Fruit fly (Drosophila melanogaster) whole organism: ENCODE results near the gene CG14260.

Experiments
- CG8478 ChIP-seq: fragments of >200 bp; optimal IDR thresholded peaks from 2 replicates; lab custom pipeline; 2018; ENCODE audit warnings: inconsistent platforms
- Dll ChIP-seq: fragments of >200 bp; optimal IDR thresholded peaks from 2 replicates; lab custom pipeline; 2017
- EcR ChIP-seq, 2 experiments: fragments of >200 bp; optimal IDR thresholded peaks; 2 replicates each; lab custom pipeline; 2017; ENCODE audit warnings: missing biosample characterization in 2 of 2, missing genetic modification characterization in 2 of 2, missing genetic modification reagents in 2 of 2
- pan ChIP-seq: fragments of >200 bp; optimal IDR thresholded peaks from 2 replicates; lab custom pipeline; 2017
- psq ChIP-seq: fragments of >200 bp; optimal IDR thresholded peaks from 2 replicates; lab custom pipeline; 2017
- usp ChIP-seq: fragments of >200 bp; optimal IDR thresholded peaks from 2 replicates; lab custom pipeline; 2017; ENCODE audit warnings: missing biosample characterization, missing genetic modification characterization, mixed read lengths

DNA sequence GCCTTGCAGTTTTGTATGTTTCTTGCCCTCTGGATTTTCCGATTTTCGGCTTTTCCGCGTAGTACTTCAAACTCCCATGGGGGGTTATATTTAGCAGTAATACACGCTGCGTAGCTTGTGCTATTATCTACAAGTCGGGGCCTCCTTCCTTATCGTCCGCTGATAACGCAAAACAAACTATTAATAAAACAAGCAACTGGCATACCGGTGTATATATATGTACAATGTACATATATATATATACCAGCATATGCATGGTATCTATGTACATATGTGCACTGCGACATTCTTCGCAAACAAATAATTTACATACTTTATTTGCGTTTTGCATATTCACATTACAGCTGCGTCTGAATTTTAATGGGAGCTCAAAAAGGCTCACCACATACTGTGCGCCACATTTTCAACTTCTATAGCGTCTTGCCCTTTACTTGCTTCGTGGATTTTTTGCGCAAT is 11.3 kb upstream of the CG14260 start:
- TF ChIP-seq usp (no peak), CG8478 (no peak), Dll (lab: Kevin White, UChicago) (no peak), pan (lab: Kevin White, UChicago) (no peak), psq (lab: Kevin White, UChicago) (no peak), EcR (GFP tag; optimal IDR thresholded peaks at IDR 0.05; lab: Kevin White, UChicago) (no peak)
